Worm (Caenorhabditis elegans) whole organism, young adult: Measurements from ENCODE around the gene hda-4.

ENCODE experiments used
- C06A6.2 ChIP-seq: fragments of 200-800 bp; sonication (Bioruptor generic); conservative IDR thresholded peaks from 2 replicates; pipeline ENCODE4 v1.3.6; 2022; ENCODE audit warnings: missing genetic modification characterization, missing compliant biosample characterization
- D2030.7 ChIP-seq: fragments of 200-800 bp; sonication (Bioruptor generic); IDR thresholded peaks from 2 replicates; pipeline ENCODE4 v1.3.6; 2022; ENCODE audit warnings: missing genetic modification reagents, missing genetic modification characterization, missing compliant biosample characterization
- F10E7.11 ChIP-seq: sonication (generic microtip); optimal IDR thresholded peaks from 2 replicates; lab custom pipeline; 2017; ENCODE audit warnings: mild to moderate bottlenecking, missing genetic modification characterization, moderate library complexity, missing compliant biosample characterization
- F22D6.2 ChIP-seq: sonication (generic microtip); optimal IDR thresholded peaks from 2 replicates; lab custom pipeline; 2016; ENCODE audit warnings: mild to moderate bottlenecking, missing genetic modification characterization, missing compliant biosample characterization
- F49E8.2 ChIP-seq: sonication (generic microtip); optimal IDR thresholded peaks from 3 replicates; lab custom pipeline; 2017; ENCODE audit warnings: missing genetic modification characterization, mild to moderate bottlenecking, missing compliant biosample characterization, antibody characterized with exemption, moderate library complexity; ENCODE audit not compliant: insufficient read depth
- F52B5.7 ChIP-seq: sonication (generic microtip); optimal IDR thresholded peaks from 2 replicates; lab custom pipeline; 2016; ENCODE audit warnings: mild to moderate bottlenecking, missing genetic modification characterization, missing compliant biosample characterization
- K11D2.4 ChIP-seq: fragments of 200-800 bp; sonication (Bioruptor generic); IDR thresholded peaks from 2 replicates; pipeline ENCODE4 v1.3.6; 2022; ENCODE audit warnings: missing genetic modification reagents, missing genetic modification characterization, missing compliant biosample characterization
- Y95B8A.8 ChIP-seq: fragments of 200-800 bp; sonication (Bioruptor generic); IDR thresholded peaks from 2 replicates; pipeline ENCODE4 v1.3.6; 2022; ENCODE audit warnings: missing genetic modification reagents, missing genetic modification characterization, missing compliant biosample characterization
- aptf-3 ChIP-seq: fragments of 200-800 bp; sonication (Bioruptor generic); IDR thresholded peaks from 2 replicates; pipeline ENCODE4 v1.3.6; 2022; ENCODE audit warnings: missing genetic modification characterization, missing compliant biosample characterization
- athp-1 ChIP-seq: sonication (generic microtip); optimal IDR thresholded peaks from 2 replicates; lab custom pipeline; 2017; ENCODE audit warnings: mild to moderate bottlenecking, missing genetic modification characterization, missing compliant biosample characterization
- attf-3 ChIP-seq: fragments of 200-800 bp; sonication (Bioruptor generic); conservative IDR thresholded peaks from 2 replicates; pipeline ENCODE4 v1.3.6; 2022; ENCODE audit warnings: missing genetic modification reagents, missing genetic modification characterization, missing compliant biosample characterization
- bed-1 ChIP-seq: fragments of 200-800 bp; sonication (Bioruptor generic); IDR thresholded peaks from 2 replicates; pipeline ENCODE4 v1.3.6; 2022; ENCODE audit warnings: missing genetic modification reagents, missing genetic modification characterization, missing compliant biosample characterization
- bed-2 ChIP-seq: fragments of 200-800 bp; sonication (Bioruptor generic); IDR thresholded peaks from 2 replicates; pipeline ENCODE4 v1.3.6; 2022; ENCODE audit warnings: missing genetic modification reagents, missing genetic modification characterization, missing compliant biosample characterization
- ccch-3 ChIP-seq: fragments of 200-800 bp; sonication (Bioruptor generic); optimal IDR thresholded peaks from 2 replicates; lab custom pipeline; 2018; ENCODE audit warnings: mild to moderate bottlenecking, missing genetic modification characterization, missing compliant biosample characterization
- cebp-1 ChIP-seq, 2 experiments: fragments of 200-800 bp in 1 of 2; sonication (Bioruptor generic) in 1 of 2; sonication (generic microtip) in 1 of 2; IDR thresholded peaks in 1 of 2; optimal IDR thresholded peaks in 1 of 2; 2 replicates each; pipeline versions ENCODE4 v1.3.6 to Lab custom; 2017 to 2022; ENCODE audit warnings: missing compliant biosample characterization in 2 of 2, missing genetic modification characterization in 2 of 2, mild to moderate bottlenecking in 1 of 2, missing genetic modification reagents in 1 of 2, moderate library complexity in 1 of 2
- cebp-2 ChIP-seq: fragments of 200-800 bp; sonication (Bioruptor generic); IDR thresholded peaks from 2 replicates; pipeline ENCODE4 v1.3.6; 2022; ENCODE audit warnings: missing genetic modification characterization, missing compliant biosample characterization
- ceh-27 ChIP-seq: fragments of 200-800 bp; sonication (Bioruptor generic); optimal IDR thresholded peaks from 2 replicates; lab custom pipeline; 2018; ENCODE audit warnings: mild to moderate bottlenecking, missing genetic modification characterization, moderate library complexity, missing compliant biosample characterization
- ceh-40 ChIP-seq: fragments of 200-800 bp; sonication (Bioruptor generic); IDR thresholded peaks from 2 replicates; pipeline ENCODE4 v1.3.6; 2022; ENCODE audit warnings: missing genetic modification characterization, missing compliant biosample characterization
- ceh-91 ChIP-seq: fragments of 200-800 bp; sonication (Bioruptor generic); IDR thresholded peaks from 2 replicates; pipeline ENCODE4 v1.3.6; 2022; ENCODE audit warnings: missing genetic modification reagents, missing genetic modification characterization, missing compliant biosample characterization
- chd-7 ChIP-seq: sonication (generic microtip); optimal IDR thresholded peaks from 2 replicates; lab custom pipeline; 2016; ENCODE audit warnings: mild to moderate bottlenecking, missing genetic modification characterization, moderate library complexity, missing compliant biosample characterization
- die-1 ChIP-seq: sonication (generic microtip); optimal IDR thresholded peaks from 2 replicates; lab custom pipeline; 2016; ENCODE audit warnings: missing genotype, mild to moderate bottlenecking, missing genetic modification characterization, missing compliant biosample characterization
- dox-1 ChIP-seq: fragments of 200-800 bp; sonication (Bioruptor generic); IDR thresholded peaks from 2 replicates; pipeline ENCODE4 v1.3.6; 2022; ENCODE audit warnings: missing genetic modification reagents, missing genetic modification characterization, missing compliant biosample characterization
- dpl-1 ChIP-seq: fragments of 150-350 bp; optimal IDR thresholded peaks from 2 replicates; lab custom pipeline; 2014; ENCODE audit warnings: missing biosample characterization, missing genetic modification reagents, missing genetic modification characterization
- egl-18 ChIP-seq: fragments of 200-800 bp; sonication (Bioruptor generic); IDR thresholded peaks from 2 replicates; pipeline ENCODE4 v1.3.6; 2022; ENCODE audit warnings: missing genetic modification reagents, missing genetic modification characterization, missing compliant biosample characterization
- fkh-3 ChIP-seq: sonication (generic microtip); optimal IDR thresholded peaks from 2 replicates; lab custom pipeline; 2016; ENCODE audit warnings: mild to moderate bottlenecking, missing genetic modification characterization, missing compliant biosample characterization
- hlh-12 ChIP-seq: sonication (generic microtip); optimal IDR thresholded peaks from 2 replicates; lab custom pipeline; 2016; ENCODE audit warnings: missing genetic modification characterization, missing compliant biosample characterization
- hmg-1.2 ChIP-seq: fragments of 200-800 bp; sonication (Bioruptor generic); IDR thresholded peaks from 2 replicates; pipeline ENCODE4 v1.3.6; 2022; ENCODE audit warnings: missing genetic modification reagents, missing genetic modification characterization, missing compliant biosample characterization
- hsf-1 ChIP-seq: fragments of 200-800 bp; sonication (Bioruptor generic); IDR thresholded peaks from 2 replicates; pipeline ENCODE4 v1.3.6; 2022; ENCODE audit warnings: missing genetic modification reagents, missing genetic modification characterization, missing compliant biosample characterization
- lag-1 ChIP-seq: fragments of 200-800 bp; sonication (Bioruptor generic); IDR thresholded peaks from 2 replicates; pipeline ENCODE4 v1.3.6; 2022; ENCODE audit warnings: missing genetic modification reagents, missing genetic modification characterization, missing compliant biosample characterization
- let-526 ChIP-seq: fragments of 200-800 bp; sonication (Bioruptor generic); IDR thresholded peaks from 2 replicates; pipeline ENCODE4 v1.3.6; 2022; ENCODE audit warnings: missing genetic modification reagents, missing genetic modification characterization, missing compliant biosample characterization
- let-607 ChIP-seq, 2 experiments: fragments of 200-800 bp in 1 of 2; sonication (Bioruptor generic) in 1 of 2; sonication (generic microtip) in 1 of 2; optimal IDR thresholded peaks; 2 replicates each; lab custom pipeline; 2016 to 2018; ENCODE audit warnings: mild to moderate bottlenecking in 2 of 2, missing compliant biosample characterization in 2 of 2, missing genetic modification characterization in 2 of 2, moderate library complexity in 2 of 2, missing genotype in 1 of 2
- lsl-1 ChIP-seq: fragments of 200-800 bp; sonication (Bioruptor generic); optimal IDR thresholded peaks from 2 replicates; lab custom pipeline; 2018; ENCODE audit warnings: mild to moderate bottlenecking, missing genetic modification characterization, moderate library complexity, missing compliant biosample characterization
- madf-10 ChIP-seq: sonication (generic microtip); optimal IDR thresholded peaks from 2 replicates; lab custom pipeline; 2016; ENCODE audit warnings: mild to moderate bottlenecking, missing genetic modification characterization, missing compliant biosample characterization
- madf-8 ChIP-seq: fragments of 200-800 bp; sonication (Bioruptor generic); conservative IDR thresholded peaks from 2 replicates; pipeline ENCODE4 v1.3.6; 2022; ENCODE audit warnings: missing genetic modification reagents, missing genetic modification characterization, missing compliant biosample characterization
- nfya-2 ChIP-seq: fragments of 200-800 bp; sonication (Bioruptor generic); IDR thresholded peaks from 2 replicates; pipeline ENCODE4 v1.3.6; 2022; ENCODE audit warnings: missing genetic modification reagents, missing genetic modification characterization, missing compliant biosample characterization
- nhr-120 ChIP-seq: fragments of 200-800 bp; sonication (Bioruptor generic); IDR thresholded peaks from 2 replicates; pipeline ENCODE4 v1.3.6; 2022; ENCODE audit warnings: missing genetic modification characterization, missing compliant biosample characterization
- pbrm-1 ChIP-seq: fragments of 200-800 bp; sonication (Bioruptor generic); IDR thresholded peaks from 2 replicates; pipeline ENCODE4 v1.3.6; 2022; ENCODE audit warnings: missing genetic modification reagents, missing genetic modification characterization, missing compliant biosample characterization
- rpc-1 ChIP-seq, 2 experiments: fragments of 150-350 bp in 1 of 2; sonication (generic microtip) in 1 of 2; optimal IDR thresholded peaks; 2 replicates each; lab custom pipeline; 2014 to 2018; ENCODE audit warnings: missing biosample characterization in 1 of 2, missing genetic modification characterization in 1 of 2, missing genetic modification reagents in 1 of 2, missing genotype in 1 of 2
- snpc-1.1 ChIP-seq: sonication (generic microtip); optimal IDR thresholded peaks from 2 replicates; lab custom pipeline; 2017; ENCODE audit warnings: missing genetic modification characterization, mild to moderate bottlenecking, missing compliant biosample characterization, antibody characterized with exemption, moderate library complexity, missing genotype, missing genetic modification reagents; ENCODE audit not compliant: insufficient read depth
- snpc-1.3 ChIP-seq: sonication (generic microtip); optimal IDR thresholded peaks from 2 replicates; lab custom pipeline; 2017; ENCODE audit warnings: missing genetic modification characterization, mild to moderate bottlenecking, missing compliant biosample characterization, antibody characterized with exemption, moderate library complexity, missing genotype, missing genetic modification reagents; ENCODE audit not compliant: insufficient read depth
- sptf-2 ChIP-seq: fragments of 200-800 bp; sonication (Bioruptor generic); optimal IDR thresholded peaks from 2 replicates; lab custom pipeline; 2018; ENCODE audit warnings: mild to moderate bottlenecking, missing genetic modification characterization, missing compliant biosample characterization
- tlf-1 ChIP-seq: fragments of 200-800 bp; sonication (Bioruptor generic); optimal IDR thresholded peaks from 2 replicates; lab custom pipeline; 2018; ENCODE audit warnings: mild to moderate bottlenecking, missing genetic modification characterization, missing compliant biosample characterization
- xnd-1 ChIP-seq: sonication (generic microtip); optimal IDR thresholded peaks from 2 replicates; lab custom pipeline; 2016; ENCODE audit warnings: missing genotype, missing genetic modification reagents, missing genetic modification characterization, missing compliant biosample characterization
- zfh-2 ChIP-seq: fragments of 200-800 bp; sonication (Bioruptor generic); conservative IDR thresholded peaks from 2 replicates; pipeline ENCODE4 v1.3.6; 2022; ENCODE audit warnings: missing genetic modification reagents, missing genetic modification characterization, missing compliant biosample characterization
- ztf-18 ChIP-seq: sonication (generic microtip); optimal IDR thresholded peaks from 2 replicates; lab custom pipeline; 2016; ENCODE audit warnings: missing genotype, mild to moderate bottlenecking, missing genetic modification characterization, missing compliant biosample characterization
- ztf-22 ChIP-seq: fragments of 200-800 bp; sonication (Bioruptor generic); optimal IDR thresholded peaks from 2 replicates; lab custom pipeline; 2018; ENCODE audit warnings: mild to moderate bottlenecking, missing genetic modification characterization, moderate library complexity, missing compliant biosample characterization
- ztf-26 ChIP-seq: sonication (generic microtip); optimal IDR thresholded peaks from 2 replicates; lab custom pipeline; 2017; ENCODE audit warnings: missing genetic modification characterization, missing compliant biosample characterization

The hda-4 gene

DNA sequence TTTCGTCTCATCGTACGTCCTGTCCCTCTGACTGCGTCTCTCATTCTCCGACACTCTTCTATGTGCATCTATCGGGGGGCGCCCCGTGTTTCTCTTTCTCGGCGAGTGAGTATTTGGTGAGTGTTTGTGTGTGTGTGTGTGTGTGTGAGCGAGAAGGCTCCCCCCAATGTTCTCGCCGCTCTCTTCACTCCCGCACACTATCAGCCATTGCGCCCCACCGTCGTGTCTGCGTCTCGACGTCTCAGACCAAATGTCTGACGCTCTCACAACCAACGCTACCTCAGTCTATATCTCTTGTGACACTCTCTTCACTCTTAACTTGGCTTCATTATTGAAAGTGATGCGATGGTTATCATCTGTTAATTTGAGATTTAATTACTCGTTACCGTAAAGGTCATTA is 2.5 kb upstream of the hda-4 start (continued):
- TF ChIP-seq ccch-3 (no peak), ceh-27 (peak; percentile 92), let-526 (peak; percentile 86), cebp-1 (GFP tag; IDR thresholded peaks at IDR 0.05; lab: Robert Waterston, UW) (peak; percentile 67), cebp-1 (tag; optimal IDR thresholded peaks at IDR 0.05; lab: Kevin White, UChicago) (peak; percentile 89), ceh-40 (GFP tag; lab: Robert Waterston, UW) (no peak), fkh-3 (peak; percentile 15), attf-3 (peak; percentile 35), cebp-2 (no peak), egl-18 (0 out of 2 replicates have a peak, but pooled peaks have one; percentile 55), zfh-2 (peak; percentile 97), madf-8 (no peak), ztf-22 (GFP tag; lab: Kevin White, UChicago) (peak; percentile 82), xnd-1 (tag; lab: Kevin White, UChicago) (no peak), D2030.7 (no peak), ztf-18 (peak; percentile 41), lsl-1 (no peak), bed-1 (GFP tag; lab: Robert Waterston, UW) (0 out of 2 replicates have a peak, but pooled peaks have one; percentile 47), hsf-1 (GFP tag; lab: Robert Waterston, UW) (no peak), hmg-1.2 (GFP tag; lab: Robert Waterston, UW) (peak; percentile 90), nfya-2 (GFP tag; lab: Robert Waterston, UW) (no peak), die-1 (tag; lab: Kevin White, UChicago) (peak; percentile 65), let-607 (tag; optimal IDR thresholded peaks at IDR 0.05; lab: Kevin White, UChicago) (peak; percentile 60 to 61), bed-2 (GFP tag; lab: Robert Waterston, UW) (peak; percentile 47; the same call in 1 of the 2 replicates), hlh-12 (tag; lab: Kevin White, UChicago) (no peak), K11D2.4 (peak; percentile 82), rpc-1 (optimal IDR thresholded peaks at IDR 0.05; lab: Kevin White, UChicago) (no peak), rpc-1 (tag; optimal IDR thresholded peaks at IDR 0.05; lab: Kevin White, UChicago) (no peak), aptf-3 (GFP tag; lab: Robert Waterston, UW) (no peak), F52B5.7 (tag; lab: Kevin White, UChicago) (peak; percentile 40), C06A6.2 (GFP tag; lab: Robert Waterston, UW) (peak; percentile 72), Y95B8A.8 (GFP tag; lab: Robert Waterston, UW) (0 out of 2 replicates have a peak, but pooled peaks have one; percentile 39), pbrm-1 (GFP tag; lab: Robert Waterston, UW) (peak; percentile 83), nhr-120 (GFP tag; lab: Robert Waterston, UW) (no peak), ztf-26 (tag; lab: Kevin White, UChicago) (peak; percentile 92), snpc-1.1 (tag; lab: Kevin White, UChicago) (peak; percentile 10), sptf-2 (GFP tag; lab: Kevin White, UChicago) (no peak), snpc-1.3 (tag; lab: Kevin White, UChicago) (peak; percentile 2), lag-1 (GFP tag; lab: Robert Waterston, UW) (no peak), athp-1 (peak; percentile 51), dox-1 (peak; percentile 91), dpl-1 (no peak), tlf-1 (GFP tag; lab: Kevin White, UChicago) (peak; percentile 52), chd-7 (tag; lab: Kevin White, UChicago) (peak; percentile 91), ceh-91 (GFP tag; lab: Robert Waterston, UW) (no peak; the same call in 1 of the 2 replicates), F22D6.2 (peak; percentile 31), madf-10 (tag; lab: Kevin White, UChicago) (peak; percentile 83), F49E8.2 (no peak), F10E7.11 (tag; lab: Kevin White, UChicago) (peak; percentile 40)
